Worm (Caenorhabditis elegans): Measurements from ENCODE around the gene Y62H9A.1.

The Y62H9A.1 gene

DNA sequence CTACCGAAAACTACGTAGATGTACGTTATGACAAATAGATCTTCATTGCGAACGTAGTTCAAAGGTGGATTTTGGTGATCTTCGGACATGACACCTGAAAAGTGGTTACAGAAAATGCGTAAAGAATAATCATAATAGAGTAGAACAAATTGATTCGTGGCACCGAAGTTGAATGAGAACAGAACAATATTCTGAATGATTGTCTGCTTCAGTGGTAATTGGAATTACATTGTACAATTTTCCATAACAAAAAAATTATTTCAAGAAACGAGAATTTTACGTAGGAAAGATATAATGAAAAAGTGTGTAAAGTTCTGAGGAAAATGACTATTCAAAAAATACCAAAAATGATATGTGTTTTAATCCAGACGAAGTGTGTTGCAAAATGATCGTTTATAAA lies 27.3 kb downstream of the Y62H9A.1 start, which contains the start of gene Y62H9A.10:
Gene Y62H9A.10 (minus strand): TSS at position 101 of the 400 bp plus-strand sequence.
- no peak for TF ChIP-seq nhr-77 (tag; optimal IDR thresholded peaks at IDR 0.05)

DNA sequence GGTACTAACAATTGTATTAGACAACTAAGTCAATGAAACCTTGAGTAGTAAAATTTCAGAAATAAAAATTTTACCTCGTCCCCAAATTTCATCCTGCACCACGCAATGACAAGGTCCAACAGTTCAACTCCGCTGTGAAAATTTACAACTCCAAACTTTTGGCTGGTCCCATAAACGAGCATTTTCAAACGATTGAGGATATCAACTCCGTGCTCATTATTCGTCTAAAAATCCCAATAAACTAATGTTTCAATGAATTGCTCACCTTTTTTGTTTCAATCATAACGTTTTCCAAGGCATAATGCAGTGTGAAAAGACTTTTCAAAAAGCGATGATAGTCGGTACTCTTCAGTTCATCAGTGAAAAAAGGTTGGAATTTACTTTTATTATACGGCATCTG lies 31.3 kb downstream of the Y62H9A.1 start:
- TF ChIP-seq ceh-28 (tag; optimal IDR thresholded peaks at IDR 0.05) = no peak
- TF ChIP-seq fkh-2 (tag; optimal IDR thresholded peaks at IDR 0.05) = no peak

DNA sequence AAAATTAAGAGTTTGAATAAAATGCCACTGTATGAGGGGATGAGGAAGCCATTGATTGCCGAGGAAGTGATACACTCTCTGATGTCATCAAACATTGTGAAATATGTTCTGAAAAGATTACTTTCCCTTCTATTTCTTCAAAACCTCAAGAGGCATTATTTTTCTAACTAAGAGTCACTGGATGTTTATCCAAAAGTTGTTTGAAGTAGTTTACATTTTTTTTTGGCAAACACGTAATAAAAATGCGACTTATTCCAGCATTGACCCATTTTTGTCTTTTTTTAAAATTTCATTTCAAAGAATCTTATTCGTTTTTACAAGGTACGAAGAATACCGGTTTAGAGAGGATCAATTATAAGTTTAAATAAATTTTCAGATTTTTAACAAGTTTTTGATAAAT lies 31.9 kb downstream of the Y62H9A.1 start, which contains the start of gene Y62H9A.11:
Gene Y62H9A.11 (minus strand): TSS at position 101 of the 400 bp plus-strand sequence.
- TF ChIP-seq mml-1 (tag; optimal IDR thresholded peaks at IDR 0.05) (no peak), nhr-28 (tag; optimal IDR thresholded peaks at IDR 0.05) (no peak), aly-2 (tag; optimal IDR thresholded peaks at IDR 0.05) (no peak), nhr-11 (tag; optimal IDR thresholded peaks at IDR 0.05) (no peak), skn-1 (tag; optimal IDR thresholded peaks at IDR 0.05) (no peak), nhr-23 (tag; optimal IDR thresholded peaks at IDR 0.05) (no peak), nhr-12 (tag; optimal IDR thresholded peaks at IDR 0.05) (no peak), sea-2 (GFP tag; optimal IDR thresholded peaks at IDR 0.05) (no peak), ceh-82 (tag; optimal IDR thresholded peaks at IDR 0.05) (no peak), egl-5 (tag; optimal IDR thresholded peaks at IDR 0.05) (no peak), fkh-2 (tag; optimal IDR thresholded peaks at IDR 0.05) (no peak), nhr-77 (tag; optimal IDR thresholded peaks at IDR 0.05) (no peak), lin-39 (tag; optimal IDR thresholded peaks at IDR 0.05) (no peak), daf-12 (tag; optimal IDR thresholded peaks at IDR 0.05) (no peak), mdl-1 (tag; optimal IDR thresholded peaks at IDR 0.05) (no peak), eor-1 (tag; optimal IDR thresholded peaks at IDR 0.05) (no peak), elt-1 (tag; optimal IDR thresholded peaks at IDR 0.05) (no peak), hmg-11 (tag; optimal IDR thresholded peaks at IDR 0.05) (no peak)

ce11 chrX:11908226-11908625 lies 32.9 kb downstream of the Y62H9A.1 start:
- TF ChIP-seq ztf-11 (tag; optimal IDR thresholded peaks at IDR 0.05) (no peak), ceh-82 (tag; optimal IDR thresholded peaks at IDR 0.05) (no peak), pqm-1 (tag; optimal IDR thresholded peaks at IDR 0.05) (no peak), elt-3 (tag; optimal IDR thresholded peaks at IDR 0.05) (no peak), nhr-77 (tag; optimal IDR thresholded peaks at IDR 0.05) (no peak), pha-4 (tag; optimal IDR thresholded peaks at IDR 0.05) (peak; percentile 41), nhr-237 (tag; optimal IDR thresholded peaks at IDR 0.05) (no peak), R02D3.7 (tag; optimal IDR thresholded peaks at IDR 0.05) (no peak), nhr-12 (tag; optimal IDR thresholded peaks at IDR 0.05) (no peak), elt-2 (tag; optimal IDR thresholded peaks at IDR 0.05) (peak; percentile 56), ama-1 (optimal IDR thresholded peaks at IDR 0.05) (no peak)

ce11 chrX:11909168-11909567 lies 33.8 kb downstream of the Y62H9A.1 start:
- TF ChIP-seq skn-1 (tag; optimal IDR thresholded peaks at IDR 0.05) (peak; percentile 7), nfya-1 (tag; optimal IDR thresholded peaks at IDR 0.05; ENCODE audit: insufficient read depth) (no peak), nhr-11 (tag; optimal IDR thresholded peaks at IDR 0.05) (no peak), nhr-43 (tag; optimal IDR thresholded peaks at IDR 0.05; ENCODE audit: poor library complexity, severe bottlenecking) (no peak), pqm-1 (tag; optimal IDR thresholded peaks at IDR 0.05) (peak; percentile 80), elt-2 (tag; optimal IDR thresholded peaks at IDR 0.05) (peak; percentile 89), hmg-11 (tag; optimal IDR thresholded peaks at IDR 0.05) (no peak), nhr-76 (tag; optimal IDR thresholded peaks at IDR 0.05) (no peak), elt-3 (tag; optimal IDR thresholded peaks at IDR 0.05) (no peak), nhr-23 (tag; optimal IDR thresholded peaks at IDR 0.05) (no peak), elt-1 (tag; optimal IDR thresholded peaks at IDR 0.05) (no peak), pha-4 (tag; optimal IDR thresholded peaks at IDR 0.05) (peak; percentile 37), nhr-67 (tag; optimal IDR thresholded peaks at IDR 0.05) (no peak), unc-39 (tag; optimal IDR thresholded peaks at IDR 0.05) (no peak), fos-1 (tag; optimal IDR thresholded peaks at IDR 0.05) (no peak)

DNA sequence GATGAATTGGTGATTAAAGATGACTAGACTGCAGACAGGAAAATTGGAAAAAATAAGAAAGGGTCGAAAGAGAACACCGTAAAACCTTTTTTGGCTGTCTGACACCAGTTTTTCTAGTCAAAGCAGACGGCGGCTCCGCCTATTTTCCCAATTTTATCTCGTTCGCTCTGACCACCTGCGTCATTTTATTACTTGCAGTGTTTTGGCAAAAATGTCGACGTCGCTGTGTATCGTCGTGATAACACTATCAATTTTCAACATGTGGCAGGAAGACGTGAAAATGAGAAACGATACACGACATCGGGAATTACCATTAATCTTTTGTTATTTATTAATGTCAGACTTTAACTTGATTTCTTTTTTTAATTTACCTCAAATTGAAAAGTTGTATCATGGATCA lies 34.7 kb downstream of the Y62H9A.1 start, which contains the start of gene Y62H9A.15:
Gene Y62H9A.15 (minus strand): TSS at position 100 of the 400 bp plus-strand sequence.
- TF ChIP-seq elt-2 (tag; optimal IDR thresholded peaks at IDR 0.05) (peak; percentile 73), egl-27 (tag; optimal IDR thresholded peaks at IDR 0.05) (no peak)
